Worm (Caenorhabditis elegans) whole organism, L2 larva: ENCODE results near the gene Y71H2AM.20.

ENCODE experiments used
- C34F6.9 ChIP-seq: fragments of 150-350 bp; optimal IDR thresholded peaks from 2 replicates; lab custom pipeline; 2014; ENCODE audit warnings: missing biosample characterization, missing genetic modification characterization
- alr-1 ChIP-seq: fragments of 150-350 bp; optimal IDR thresholded peaks from 2 replicates; lab custom pipeline; 2014; ENCODE audit warnings: missing biosample characterization, missing genetic modification characterization
- blmp-1 ChIP-seq: sonication (generic microtip); optimal IDR thresholded peaks from 2 replicates; lab custom pipeline; 2017; ENCODE audit warnings: missing genetic modification characterization, mild to moderate bottlenecking, missing compliant biosample characterization, antibody characterized with exemption, moderate library complexity; ENCODE audit not compliant: insufficient read depth
- elt-1 ChIP-seq: fragments of 150-350 bp; optimal IDR thresholded peaks from 2 replicates; lab custom pipeline; 2014; ENCODE audit warnings: missing biosample characterization, missing genetic modification characterization
- fos-1 ChIP-seq: fragments of 150-350 bp; optimal IDR thresholded peaks from 2 replicates; lab custom pipeline; 2014; ENCODE audit warnings: missing biosample characterization, missing genetic modification characterization
- nhr-11 ChIP-seq: fragments of 150-350 bp; optimal IDR thresholded peaks from 2 replicates; lab custom pipeline; 2014; ENCODE audit warnings: missing biosample characterization, missing genetic modification characterization
- nhr-77 ChIP-seq: fragments of 150-350 bp; optimal IDR thresholded peaks from 2 replicates; lab custom pipeline; 2014; ENCODE audit warnings: missing biosample characterization, missing genetic modification characterization

ce11 chrIII:2769078-2769477 is 16.7 kb downstream of the Y71H2AM.20 start:
- TF ChIP-seq alr-1 (tag; lab: Kevin White, UChicago) (no peak), nhr-11 (tag; lab: Kevin White, UChicago) (no peak), blmp-1 (tag; lab: Kevin White, UChicago) (no peak), fos-1 (tag; lab: Kevin White, UChicago) (no peak), C34F6.9 (tag; lab: Kevin White, UChicago) (no peak), elt-1 (tag; lab: Kevin White, UChicago) (no peak), nhr-77 (tag; lab: Kevin White, UChicago) (no peak)
